Worm (Caenorhabditis elegans) whole organism, mixed stage, embryonic: ENCODE results near the gene C35C5.10.
A peak's percentile ranks its signal among the peaks of the same experiment; 100 is the strongest.

Experiments
- ces-1 ChIP-seq: fragments of 150-350 bp; optimal IDR thresholded peaks from 2 replicates; lab custom pipeline; 2014; ENCODE audit warnings: missing biosample characterization, missing genetic modification reagents, missing genetic modification characterization
- cnd-1 ChIP-seq: fragments of 200-800 bp; sonication (Bioruptor generic); optimal IDR thresholded peaks from 2 replicates; lab custom pipeline; 2018; ENCODE audit warnings: mild to moderate bottlenecking, missing genetic modification characterization, missing compliant biosample characterization
- elt-1 ChIP-seq: sonication (generic microtip); optimal IDR thresholded peaks from 2 replicates; lab custom pipeline; 2017; ENCODE audit warnings: missing genetic modification characterization, mild to moderate bottlenecking, missing compliant biosample characterization, antibody characterized with exemption, moderate library complexity, borderline replicate concordance; ENCODE audit not compliant: insufficient read depth
- nhr-76 ChIP-seq: sonication (generic microtip); optimal IDR thresholded peaks from 2 replicates; lab custom pipeline; 2017; ENCODE audit warnings: missing biosample characterization, missing genetic modification characterization
- snpc-4 ChIP-seq: fragments of 150-350 bp; optimal IDR thresholded peaks from 2 replicates; lab custom pipeline; 2014; ENCODE audit warnings: missing biosample characterization, missing genetic modification characterization
- unc-62 ChIP-seq: fragments of 150-350 bp; optimal IDR thresholded peaks from 2 replicates; lab custom pipeline; 2014; ENCODE audit warnings: missing biosample characterization, missing genetic modification reagents, missing genetic modification characterization

DNA sequence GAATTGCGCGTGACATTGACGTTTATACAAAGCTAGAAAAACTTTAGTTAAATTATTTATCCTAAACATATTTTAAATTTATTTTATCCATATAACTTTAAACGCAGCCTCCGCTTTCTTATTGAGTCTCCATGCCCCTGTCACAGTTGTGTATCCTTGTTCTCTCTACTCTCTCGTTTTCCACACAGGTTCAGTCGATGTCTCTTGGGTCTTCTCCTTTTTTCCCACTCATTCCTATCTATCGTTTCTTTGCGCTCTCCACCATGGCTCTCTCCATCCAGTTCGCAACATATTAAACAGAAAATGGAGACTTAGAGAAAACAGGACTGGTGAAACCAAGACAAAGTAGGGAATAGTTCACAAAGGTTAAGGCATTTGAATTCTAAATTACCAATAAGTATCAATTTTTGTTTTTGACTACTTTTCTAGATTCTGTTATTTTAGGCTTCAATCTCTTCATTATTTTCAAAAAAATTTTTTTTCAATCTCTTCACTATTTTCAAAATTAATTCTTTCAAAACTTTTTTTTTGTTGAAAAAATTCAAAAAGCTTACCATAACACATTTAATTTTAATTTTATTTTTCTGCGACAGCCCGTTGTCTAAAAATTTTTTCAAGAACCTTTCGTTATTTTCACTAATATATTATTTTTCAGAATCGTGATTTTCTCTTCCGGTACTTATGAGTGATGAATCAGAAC, 33.8 kb upstream of the C35C5.10 start, which contains the start of gene sdc-2:
- TF ChIP-seq snpc-4 (no peak), nhr-76 (tag; lab: Kevin White, UChicago) (no peak), ces-1 (no peak), elt-1 (tag; lab: Kevin White, UChicago) (no peak), cnd-1 (tag; lab: Kevin White, UChicago) (peak; percentile 26), unc-62 (GFP tag; lab: Kevin White, UChicago) (peak; percentile 43)
